Worm (Caenorhabditis elegans): Measurements from ENCODE around the gene srh-174.

DNA sequence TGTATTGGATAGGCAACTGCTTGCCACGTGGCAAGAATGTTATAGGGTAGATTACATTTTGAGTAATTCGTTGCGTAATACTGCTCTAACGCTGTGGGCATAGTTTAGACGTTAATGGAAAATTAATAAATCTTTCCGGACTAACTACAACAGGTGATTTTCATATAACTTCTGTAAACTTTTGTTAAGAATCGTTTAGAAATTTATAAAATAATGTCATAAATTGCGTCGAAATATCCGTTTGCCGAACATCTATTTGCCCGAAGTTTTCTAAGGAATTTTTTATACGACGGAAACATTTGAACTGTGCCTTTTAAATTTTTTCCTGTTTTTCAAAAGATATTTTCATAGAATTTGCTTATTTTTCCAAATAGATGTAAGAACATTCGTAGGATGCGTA is 47.6 kb downstream of the srh-174 start, which contains the start of gene srh-112:
- TF ChIP-seq pha-2 (tag; optimal IDR thresholded peaks at IDR 0.05) (no peak), F13H6.1 (tag; optimal IDR thresholded peaks at IDR 0.05) (no peak), hlh-13 (GFP tag; optimal IDR thresholded peaks at IDR 0.05) (no peak), elt-4 (tag; optimal IDR thresholded peaks at IDR 0.05) (no peak), sox-4 (tag; optimal IDR thresholded peaks at IDR 0.05) (no peak), T23F11.4 (GFP tag; optimal IDR thresholded peaks at IDR 0.05) (no peak), lin-11 (tag; optimal IDR thresholded peaks at IDR 0.05) (no peak), hlh-6 (tag; optimal IDR thresholded peaks at IDR 0.05) (no peak), fkh-10 (GFP tag; optimal IDR thresholded peaks at IDR 0.05) (no peak), mec-3 (tag; optimal IDR thresholded peaks at IDR 0.05; ENCODE audit: borderline replicate concordance) (no peak), ttx-3 (tag; optimal IDR thresholded peaks at IDR 0.05) (no peak)

Measured in whole organism, late embryonic.